Fruit fly (Drosophila melanogaster) whole organism, embryonic: Measurements from ENCODE around the gene rec.

Source experiments
- CG11398 ChIP-seq: fragments of 200-800 bp; sonication (Bioruptor generic); optimal IDR thresholded peaks from 2 replicates; lab custom pipeline; 2016; ENCODE audit warnings: missing biosample characterization, missing genetic modification characterization
- CG11695 ChIP-seq: fragments of 200-800 bp; sonication (Bioruptor generic); IDR thresholded peaks from 3 replicates; pipeline ENCODE4 v1.3.6; 2022; ENCODE audit warnings: missing biosample characterization, missing genetic modification characterization
- CG12104 ChIP-seq: fragments of 200-800 bp; sonication (Bioruptor generic); optimal IDR thresholded peaks from 3 replicates; lab custom pipeline; 2016; ENCODE audit warnings: missing biosample characterization, missing genetic modification characterization
- CG12769 ChIP-seq: fragments of 200-800 bp; sonication (Bioruptor generic); optimal IDR thresholded peaks from 2 replicates; lab custom pipeline; 2019; ENCODE audit warnings: missing biosample characterization, mild to moderate bottlenecking, missing genetic modification characterization, moderate library complexity
- CG2129 ChIP-seq: fragments of 200-800 bp; sonication (Bioruptor generic); IDR thresholded peaks from 2 replicates; pipeline ENCODE4 v1.3.6; 2022; ENCODE audit warnings: missing biosample characterization, missing genetic modification characterization; ENCODE audit not compliant: partially characterized antibody
- CG31224 ChIP-seq: fragments of 200-800 bp; sonication (Bioruptor generic); IDR thresholded peaks from 2 replicates; pipeline ENCODE4 v1.3.6; 2022; ENCODE audit warnings: missing biosample characterization, missing genetic modification characterization
- CG33557 ChIP-seq: fragments of 200-800 bp; sonication (Bioruptor generic); optimal IDR thresholded peaks from 2 replicates; lab custom pipeline; 2019; ENCODE audit warnings: missing biosample characterization, mild to moderate bottlenecking, missing genetic modification characterization, moderate library complexity
- CG4328 ChIP-seq: fragments of 200-800 bp; sonication (Bioruptor generic); optimal IDR thresholded peaks from 3 replicates; lab custom pipeline; 2017; ENCODE audit warnings: missing biosample characterization, missing genetic modification reagents, missing genetic modification characterization
- CG4404 ChIP-seq: fragments of 200-800 bp; sonication (Bioruptor generic); IDR thresholded peaks from 2 replicates; pipeline ENCODE4 v1.3.6; 2022; ENCODE audit warnings: missing biosample characterization, missing genetic modification characterization
- CG7357 ChIP-seq: fragments of 200-800 bp; sonication (Bioruptor generic); IDR thresholded peaks from 3 replicates; pipeline ENCODE4 v1.3.6; 2022; ENCODE audit warnings: missing biosample characterization, missing genetic modification characterization
- CG7963 ChIP-seq: fragments of 200-800 bp; sonication (Bioruptor generic); IDR thresholded peaks from 3 replicates; pipeline ENCODE4 v1.3.6; 2022; ENCODE audit warnings: missing biosample characterization, missing genetic modification characterization; ENCODE audit not compliant: partially characterized antibody
- CG7987 ChIP-seq: fragments of 200-800 bp; sonication (Bioruptor generic); optimal IDR thresholded peaks from 2 replicates; lab custom pipeline; 2018; ENCODE audit warnings: missing biosample characterization, mild to moderate bottlenecking, missing genetic modification characterization, moderate library complexity
- CG8290 ChIP-seq, 3 experiments: fragments of 200-800 bp; sonication (Bioruptor generic); optimal IDR thresholded peaks; 2 replicates each; lab custom pipeline; 2016 to 2019; ENCODE audit warnings: missing biosample characterization in 3 of 3, missing genetic modification characterization in 3 of 3, mild to moderate bottlenecking in 2 of 3, moderate library complexity in 1 of 3
- CG8944 ChIP-seq: fragments of 200-800 bp; sonication (Bioruptor generic); optimal IDR thresholded peaks from 3 replicates; lab custom pipeline; 2016; ENCODE audit warnings: missing biosample characterization, missing genetic modification characterization
- CG9609 ChIP-seq: fragments of 200-800 bp; sonication (Bioruptor generic); optimal IDR thresholded peaks from 3 replicates; lab custom pipeline; 2016; ENCODE audit warnings: missing biosample characterization, missing genetic modification characterization
- CG9797 ChIP-seq: fragments of 200-800 bp; sonication (Bioruptor generic); optimal IDR thresholded peaks from 3 replicates; lab custom pipeline; 2018; ENCODE audit warnings: missing biosample characterization, mild to moderate bottlenecking, missing genetic modification characterization
- Ets65A ChIP-seq: fragments of 200-800 bp; sonication (Bioruptor generic); peaks from one replicate; lab custom pipeline; 2016; ENCODE audit warnings: missing biosample characterization, missing genetic modification characterization
- HHEX ChIP-seq: fragments of 200-800 bp; sonication (Bioruptor generic); optimal IDR thresholded peaks from 3 replicates; lab custom pipeline; 2017; ENCODE audit warnings: missing biosample characterization, mild to moderate bottlenecking, missing genetic modification characterization, missing genetic modification reagents
- HLHmδ ChIP-seq: fragments of 200-800 bp; sonication (Bioruptor generic); optimal IDR thresholded peaks from 2 replicates; lab custom pipeline; 2018; ENCODE audit warnings: missing biosample characterization, mild to moderate bottlenecking, missing genetic modification characterization, moderate library complexity
- Hey ChIP-seq: fragments of 200-800 bp; sonication (Bioruptor generic); optimal IDR thresholded peaks from 3 replicates; lab custom pipeline; 2018; ENCODE audit warnings: missing biosample characterization, mild to moderate bottlenecking, missing genetic modification characterization
- HmgZ ChIP-seq: fragments of 200-800 bp; sonication (Bioruptor generic); optimal IDR thresholded peaks from 2 replicates; lab custom pipeline; 2018; ENCODE audit warnings: missing biosample characterization, mild to moderate bottlenecking, missing genetic modification characterization
- Med ChIP-seq: fragments of 200-800 bp; sonication (Bioruptor generic); peaks from one replicate; lab custom pipeline; 2016; ENCODE audit warnings: missing biosample characterization, missing genetic modification characterization, mild to moderate bottlenecking, inconsistent platforms, moderate library complexity
- NC2α ChIP-seq: fragments of 200-800 bp; sonication (Bioruptor generic); optimal IDR thresholded peaks from 2 replicates; lab custom pipeline; 2016; ENCODE audit warnings: missing biosample characterization, missing genetic modification characterization
- Oli ChIP-seq: fragments of 200-800 bp; sonication (Bioruptor generic); optimal IDR thresholded peaks from 2 replicates; lab custom pipeline; 2018; ENCODE audit warnings: missing biosample characterization, mild to moderate bottlenecking, missing genetic modification characterization, moderate library complexity
- Sin3A ChIP-seq: fragments of >200 bp; optimal IDR thresholded peaks from 2 replicates; lab custom pipeline; 2018
- Six4 ChIP-seq: fragments of 200-800 bp; sonication (Bioruptor generic); optimal IDR thresholded peaks from 2 replicates; lab custom pipeline; 2016; ENCODE audit warnings: missing biosample characterization, missing genetic modification characterization
- abd-A ChIP-seq: fragments of 200-800 bp; sonication (Bioruptor generic); optimal IDR thresholded peaks from 3 replicates; lab custom pipeline; 2019; ENCODE audit warnings: missing biosample characterization, mild to moderate bottlenecking, missing genetic modification characterization, moderate library complexity
- ase ChIP-seq: fragments of 200-800 bp; sonication (Bioruptor generic); IDR thresholded peaks from 3 replicates; pipeline ENCODE4 v1.3.6; 2022; ENCODE audit warnings: missing biosample characterization, missing genetic modification characterization
- ash1 ChIP-seq: fragments of 200-800 bp; sonication (Bioruptor generic); optimal IDR thresholded peaks from 2 replicates; lab custom pipeline; 2018; ENCODE audit warnings: missing biosample characterization, mild to moderate bottlenecking, missing genetic modification characterization
- bsh ChIP-seq, 2 experiments: fragments of 200-800 bp; sonication (Bioruptor generic); optimal IDR thresholded peaks; 2 replicates each; lab custom pipeline; 2017 to 2018; ENCODE audit warnings: mild to moderate bottlenecking in 2 of 2, missing biosample characterization in 2 of 2, missing genetic modification characterization in 2 of 2, moderate library complexity in 1 of 2
- chn ChIP-seq: fragments of 200-800 bp; sonication (Bioruptor generic); optimal IDR thresholded peaks from 2 replicates; lab custom pipeline; 2016; ENCODE audit warnings: missing biosample characterization, missing genetic modification characterization
- emc ChIP-seq: fragments of 200-800 bp; sonication (Bioruptor generic); optimal IDR thresholded peaks from 2 replicates; lab custom pipeline; 2016; ENCODE audit warnings: missing biosample characterization, missing genetic modification characterization
- grn ChIP-seq: fragments of 200-800 bp; sonication (Bioruptor generic); optimal IDR thresholded peaks from 3 replicates; lab custom pipeline; 2017; ENCODE audit warnings: missing biosample characterization, missing genetic modification characterization
- ham ChIP-seq: fragments of 200-800 bp; sonication (Bioruptor generic); IDR thresholded peaks from 2 replicates; pipeline ENCODE4 v1.3.6; 2022; ENCODE audit warnings: missing biosample characterization, missing genetic modification characterization
- lbe ChIP-seq: fragments of 200-800 bp; sonication (Bioruptor generic); optimal IDR thresholded peaks from 2 replicates; lab custom pipeline; 2016; ENCODE audit warnings: missing biosample characterization, mild to moderate bottlenecking, missing genetic modification characterization
- lilli ChIP-seq: fragments of 200-800 bp; sonication (Bioruptor generic); optimal IDR thresholded peaks from 3 replicates; lab custom pipeline; 2016; ENCODE audit warnings: missing biosample characterization, missing genetic modification characterization
- mld ChIP-seq: fragments of 200-800 bp; sonication (Bioruptor generic); IDR thresholded peaks from 3 replicates; pipeline ENCODE4 v1.3.6; 2022; ENCODE audit warnings: missing biosample characterization, missing genetic modification characterization; ENCODE audit not compliant: partially characterized antibody
- peb ChIP-seq: fragments of 200-800 bp; sonication (Bioruptor generic); IDR thresholded peaks from 2 replicates; pipeline ENCODE4 v1.3.6; 2022; ENCODE audit warnings: missing biosample characterization, missing genetic modification characterization
- pros ChIP-seq: fragments of 200-800 bp; sonication (Bioruptor generic); optimal IDR thresholded peaks from 3 replicates; lab custom pipeline; 2019; ENCODE audit warnings: missing biosample characterization, mild to moderate bottlenecking, missing genetic modification characterization, moderate library complexity
- pzg ChIP-seq: fragments of 200-800 bp; sonication (Bioruptor generic); optimal IDR thresholded peaks from 3 replicates; lab custom pipeline; 2018; ENCODE audit warnings: missing biosample characterization, mild to moderate bottlenecking, missing genetic modification characterization, moderate library complexity
- row ChIP-seq: fragments of 200-800 bp; sonication (Bioruptor generic); IDR thresholded peaks from 3 replicates; pipeline ENCODE4 v1.3.6; 2022; ENCODE audit warnings: missing biosample characterization, missing genetic modification characterization
- run ChIP-seq: fragments of 200-800 bp; sonication (Bioruptor generic); optimal IDR thresholded peaks from 3 replicates; lab custom pipeline; 2018; ENCODE audit warnings: missing biosample characterization, mild to moderate bottlenecking, missing genetic modification characterization
- sd ChIP-seq: fragments of 200-800 bp; sonication (Bioruptor generic); optimal IDR thresholded peaks from 3 replicates; lab custom pipeline; 2018; ENCODE audit warnings: missing biosample characterization, mild to moderate bottlenecking, missing genetic modification characterization, moderate library complexity
- seq ChIP-seq: fragments of 200-800 bp; sonication (Bioruptor generic); IDR thresholded peaks from 2 replicates; pipeline ENCODE4 v1.3.6; 2022; ENCODE audit warnings: missing biosample characterization, missing genetic modification characterization
- slou ChIP-seq: fragments of 200-800 bp; sonication (Bioruptor generic); optimal IDR thresholded peaks from 3 replicates; lab custom pipeline; 2016; ENCODE audit warnings: missing biosample characterization, missing genetic modification characterization
- tll ChIP-seq, 2 experiments: fragments of 200-800 bp in 1 of 2; fragments of >200 bp in 1 of 2; sonication (Bioruptor generic) in 1 of 2; optimal IDR thresholded peaks; 2 replicates each; lab custom pipeline; 2017 to 2019; ENCODE audit warnings: missing biosample characterization in 2 of 2, missing genetic modification characterization in 2 of 2, mild to moderate bottlenecking in 1 of 2, moderate library complexity in 1 of 2
- twi ChIP-seq: fragments of 200-800 bp; optimal IDR thresholded peaks from 2 replicates; lab custom pipeline; 2019; ENCODE audit warnings: missing biosample characterization, mild to moderate bottlenecking, missing genetic modification characterization, moderate library complexity
- usp ChIP-seq: fragments of >200 bp; optimal IDR thresholded peaks from 2 replicates; lab custom pipeline; 2017; ENCODE audit warnings: missing biosample characterization, missing genetic modification characterization

The rec gene

DNA sequence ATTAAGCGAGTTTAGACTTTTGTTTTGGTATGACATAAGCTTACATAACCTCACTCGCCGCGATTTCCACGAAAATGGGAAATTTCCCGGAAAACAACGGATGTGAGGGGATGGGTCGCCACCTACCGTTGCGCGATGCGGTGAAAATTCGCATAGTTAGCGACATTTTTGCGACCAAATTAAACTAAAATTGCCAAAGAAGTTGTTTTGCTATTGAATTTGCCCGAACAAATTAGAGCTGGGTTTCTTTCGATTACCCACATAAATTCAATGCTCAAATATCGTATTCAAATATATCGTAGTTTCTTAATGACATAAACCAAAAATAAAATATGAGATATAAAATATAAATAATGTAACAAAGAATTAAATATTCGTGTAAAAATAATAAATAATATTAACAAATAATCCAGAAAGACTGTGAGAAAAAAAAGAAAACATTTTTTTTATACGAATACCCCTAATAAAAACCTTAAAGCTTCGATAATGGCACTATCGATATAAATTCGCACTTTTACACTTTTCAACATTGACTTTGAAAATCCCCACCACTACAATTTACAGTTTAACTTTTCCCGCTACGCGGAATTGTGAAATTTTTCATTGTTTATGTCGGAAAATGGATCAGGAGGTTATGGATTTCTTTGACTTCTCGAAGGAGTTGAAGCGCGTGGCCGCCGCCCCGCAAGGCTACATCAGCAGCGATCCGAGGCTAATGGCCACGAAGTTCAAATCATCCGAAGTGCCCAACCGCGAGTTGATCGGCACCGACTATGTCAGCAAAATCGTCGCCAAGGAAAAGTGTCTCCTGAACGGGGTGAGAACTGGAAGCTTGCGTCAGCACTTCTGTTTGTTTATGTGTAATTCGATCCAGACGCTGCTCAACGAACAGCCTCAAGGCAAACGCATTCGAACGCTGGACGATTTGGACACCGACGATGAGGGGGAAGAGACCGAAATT, 4.7 kb upstream of the rec start, which contains the start of the genes ND-23 and spn-E (continued):
- TF ChIP-seq lbe (GFP tag; lab: Kevin White, UChicago) (peak; percentile 47), CG9797 (GFP tag; lab: Kevin White, UChicago) (no peak), Six4 (no peak), CG4404 (GFP tag; lab: Robert Waterston, UW) (no peak), ase (GFP tag; lab: Robert Waterston, UW) (no peak), CG7357 (GFP tag; lab: Robert Waterston, UW) (no peak), CG8290 (GFP tag; optimal IDR thresholded peaks at IDR 0.05; lab: Kevin White, UChicago) (no peak), CG8290 (tag; optimal IDR thresholded peaks at IDR 0.05; lab: Kevin White, UChicago) (no peak), grn (GFP tag; lab: Kevin White, UChicago) (no peak), CG8944 (GFP tag; lab: Kevin White, UChicago) (no peak), lilli (GFP tag; lab: Kevin White, UChicago) (peak; percentile 26), slou (GFP tag; lab: Kevin White, UChicago) (no peak), Sin3A (no peak), HmgZ (tag; lab: Kevin White, UChicago) (no peak), CG2129 (GFP tag; lab: Robert Waterston, UW) (no peak; the same call in 1 of the 2 replicates), twi (tag; lab: Kevin White, UChicago) (peak; percentile 49), CG11695 (0 out of 3 replicates have a peak, but pooled peaks have one; percentile 56), sd (tag; lab: Kevin White, UChicago) (no peak), CG12769 (tag; lab: Kevin White, UChicago) (no peak), Med (peak; percentile 75), NC2α (GFP tag; lab: Kevin White, UChicago) (no peak), usp (GFP tag; lab: Kevin White, UChicago) (no peak), Hey (no peak), CG9609 (GFP tag; lab: Kevin White, UChicago) (no peak), tll (GFP tag; optimal IDR thresholded peaks at IDR 0.05; lab: Kevin White, UChicago) (peak in 1 of 2 experiments; percentile 55), seq (GFP tag; lab: Robert Waterston, UW) (no peak), pros (no peak), HHEX (no peak), emc (no peak), ash1 (GFP tag; lab: Kevin White, UChicago) (no peak), CG4328 (GFP tag; lab: Kevin White, UChicago) (no peak), CG7963 (GFP tag; lab: Robert Waterston, UW) (0 out of 3 replicates have a peak, but pooled peaks have one; percentile 7), CG11398 (GFP tag; lab: Kevin White, UChicago) (no peak), Ets65A (no peak), ham (no peak), bsh (GFP tag; optimal IDR thresholded peaks at IDR 0.05; lab: Kevin White, UChicago) (peak in 1 of 2 experiments; percentile 49), row (GFP tag; lab: Robert Waterston, UW) (peak; percentile 82), HLHmδ (GFP tag; lab: Kevin White, UChicago) (no peak), CG12104 (GFP tag; lab: Kevin White, UChicago) (no peak), Oli (peak; percentile 11), chn (GFP tag; lab: Kevin White, UChicago) (no peak), CG7987 (GFP tag; lab: Kevin White, UChicago) (no peak), mld (peak; percentile 60; the same call in 1 of the 3 replicates), run (no peak), CG33557 (GFP tag; lab: Kevin White, UChicago) (peak; percentile 49), peb (GFP tag; lab: Robert Waterston, UW) (no peak), CG31224 (GFP tag; lab: Robert Waterston, UW) (no peak), pzg (GFP tag; lab: Kevin White, UChicago) (peak; percentile 35), abd-A (tag; lab: Kevin White, UChicago) (no peak)
